Fruit fly (Drosophila melanogaster) whole organism, embryonic: ENCODE measurements around the gene CG7054.

Experiments used
- Adf1 ChIP-seq: fragments of 200-800 bp; sonication (Bioruptor generic); IDR thresholded peaks from 2 replicates; pipeline ENCODE4 v1.3.6; 2022; ENCODE audit warnings: missing biosample characterization, missing genetic modification characterization
- CG11695 ChIP-seq: fragments of 200-800 bp; sonication (Bioruptor generic); IDR thresholded peaks from 3 replicates; pipeline ENCODE4 v1.3.6; 2022; ENCODE audit warnings: missing biosample characterization, missing genetic modification characterization
- CG11723 ChIP-seq: fragments of 200-800 bp; sonication (Bioruptor generic); optimal IDR thresholded peaks from 2 replicates; lab custom pipeline; 2017; ENCODE audit warnings: missing biosample characterization, mild to moderate bottlenecking, missing genetic modification characterization
- CG12219 ChIP-seq: fragments of 200-800 bp; sonication (Bioruptor generic); optimal IDR thresholded peaks from 3 replicates; lab custom pipeline; 2018; ENCODE audit warnings: missing biosample characterization, mild to moderate bottlenecking, missing genetic modification characterization
- CG12391 ChIP-seq: fragments of 200-800 bp; sonication (Bioruptor generic); optimal IDR thresholded peaks from 3 replicates; lab custom pipeline; 2018; ENCODE audit warnings: missing biosample characterization, mild to moderate bottlenecking, missing genetic modification characterization, moderate library complexity
- CG1603 ChIP-seq: fragments of 200-800 bp; sonication (Bioruptor generic); optimal IDR thresholded peaks from 2 replicates; lab custom pipeline; 2019; ENCODE audit warnings: missing biosample characterization, mild to moderate bottlenecking, missing genetic modification characterization, moderate library complexity
- CG18011 ChIP-seq: fragments of 200-800 bp; sonication (Bioruptor generic); optimal IDR thresholded peaks from 2 replicates; lab custom pipeline; 2017; ENCODE audit warnings: missing biosample characterization, missing genetic modification characterization, mild to moderate bottlenecking, moderate library complexity, missing genotype
- CG2120 ChIP-seq: fragments of 200-800 bp; sonication (Bioruptor generic); optimal IDR thresholded peaks from 3 replicates; lab custom pipeline; 2016; ENCODE audit warnings: missing biosample characterization, missing genetic modification characterization
- CG31441 ChIP-seq: fragments of 200-800 bp; sonication (Bioruptor generic); IDR thresholded peaks from 2 replicates; pipeline ENCODE4 v1.3.6; 2022; ENCODE audit warnings: missing biosample characterization, missing genetic modification characterization
- CG34422 ChIP-seq: fragments of 200-800 bp; sonication (Bioruptor generic); IDR thresholded peaks from 3 replicates; pipeline ENCODE4 v1.3.6; 2022; ENCODE audit warnings: missing biosample characterization, missing genetic modification characterization
- CG4617 ChIP-seq: fragments of 200-800 bp; sonication (Bioruptor generic); optimal IDR thresholded peaks from 3 replicates; lab custom pipeline; 2016; ENCODE audit warnings: missing biosample characterization, missing genetic modification characterization, borderline replicate concordance
- CG5953 ChIP-seq: fragments of 200-800 bp; sonication (Bioruptor generic); IDR thresholded peaks from 2 replicates; pipeline ENCODE4 v1.3.6; 2022; ENCODE audit warnings: missing biosample characterization, missing genetic modification characterization
- CG7987 ChIP-seq: fragments of 200-800 bp; sonication (Bioruptor generic); optimal IDR thresholded peaks from 2 replicates; lab custom pipeline; 2018; ENCODE audit warnings: missing biosample characterization, mild to moderate bottlenecking, missing genetic modification characterization, moderate library complexity
- CG9932 ChIP-seq: fragments of 200-800 bp; sonication (Bioruptor generic); IDR thresholded peaks from 2 replicates; pipeline ENCODE4 v1.3.6; 2022; ENCODE audit warnings: missing biosample characterization, missing genetic modification characterization
- Dll ChIP-seq: fragments of 200-800 bp; sonication (Bioruptor generic); IDR thresholded peaks from 4 replicates; pipeline ENCODE4 v1.3.6; 2022; ENCODE audit warnings: missing biosample characterization, missing genetic modification characterization; ENCODE audit not compliant: partially characterized antibody
- Drgx ChIP-seq: fragments of 200-800 bp; sonication (Bioruptor generic); IDR thresholded peaks from 2 replicates; pipeline ENCODE4 v1.3.6; 2022; ENCODE audit warnings: missing biosample characterization, missing genetic modification characterization
- HmgZ ChIP-seq: fragments of 200-800 bp; sonication (Bioruptor generic); optimal IDR thresholded peaks from 2 replicates; lab custom pipeline; 2018; ENCODE audit warnings: missing biosample characterization, mild to moderate bottlenecking, missing genetic modification characterization
- Max ChIP-seq: fragments of 200-800 bp; sonication (Bioruptor generic); optimal IDR thresholded peaks from 2 replicates; lab custom pipeline; 2016; ENCODE audit warnings: missing biosample characterization, mild to moderate bottlenecking, missing genetic modification characterization
- NC2α ChIP-seq: fragments of 200-800 bp; sonication (Bioruptor generic); optimal IDR thresholded peaks from 2 replicates; lab custom pipeline; 2016; ENCODE audit warnings: missing biosample characterization, missing genetic modification characterization
- Six4 ChIP-seq: fragments of 200-800 bp; sonication (Bioruptor generic); optimal IDR thresholded peaks from 2 replicates; lab custom pipeline; 2016; ENCODE audit warnings: missing biosample characterization, missing genetic modification characterization
- Sox102F ChIP-seq: fragments of 200-800 bp; sonication (Bioruptor generic); optimal IDR thresholded peaks from 2 replicates; lab custom pipeline; 2018; ENCODE audit warnings: missing biosample characterization, mild to moderate bottlenecking, missing genetic modification characterization, moderate library complexity
- Sry-β ChIP-seq: fragments of 200-800 bp; sonication (Bioruptor generic); optimal IDR thresholded peaks from 2 replicates; lab custom pipeline; 2018; ENCODE audit warnings: missing biosample characterization, mild to moderate bottlenecking, missing genetic modification characterization, moderate library complexity
- Ssrp ChIP-seq: fragments of 200-800 bp; sonication (Bioruptor generic); optimal IDR thresholded peaks from 2 replicates; lab custom pipeline; 2018; ENCODE audit warnings: missing biosample characterization, mild to moderate bottlenecking, missing genetic modification characterization, moderate library complexity
- Xbp1 ChIP-seq: fragments of 200-800 bp; sonication (Bioruptor generic); optimal IDR thresholded peaks from 3 replicates; lab custom pipeline; 2016; ENCODE audit warnings: missing biosample characterization, mild to moderate bottlenecking, missing genetic modification characterization
- ac ChIP-seq: fragments of 200-800 bp; sonication (Bioruptor generic); optimal IDR thresholded peaks from 3 replicates; lab custom pipeline; 2017; ENCODE audit warnings: missing biosample characterization, mild to moderate bottlenecking, missing genetic modification characterization
- ase ChIP-seq: fragments of 200-800 bp; sonication (Bioruptor generic); IDR thresholded peaks from 3 replicates; pipeline ENCODE4 v1.3.6; 2022; ENCODE audit warnings: missing biosample characterization, missing genetic modification characterization
- ato ChIP-seq: fragments of 200-800 bp; sonication (Bioruptor generic); IDR thresholded peaks from 2 replicates; pipeline ENCODE4 v1.3.6; 2022; ENCODE audit warnings: missing biosample characterization, missing genetic modification characterization; ENCODE audit not compliant: partially characterized antibody
- az2 ChIP-seq: fragments of 200-800 bp; sonication (Bioruptor generic); optimal IDR thresholded peaks from 3 replicates; lab custom pipeline; 2016; ENCODE audit warnings: missing biosample characterization, missing genetic modification characterization
- dan ChIP-seq: fragments of 200-800 bp; sonication (Bioruptor generic); IDR thresholded peaks from 2 replicates; pipeline ENCODE4 v1.3.6; 2022; ENCODE audit warnings: missing biosample characterization, missing genetic modification characterization
- dmrt99B ChIP-seq: fragments of 200-800 bp; sonication (Bioruptor generic); optimal IDR thresholded peaks from 2 replicates; lab custom pipeline; 2018; ENCODE audit warnings: missing biosample characterization, mild to moderate bottlenecking, missing genetic modification characterization, moderate library complexity
- fd96Cb ChIP-seq: fragments of 200-800 bp; sonication (Bioruptor generic); optimal IDR thresholded peaks from 2 replicates; lab custom pipeline; 2018; ENCODE audit warnings: missing biosample characterization, mild to moderate bottlenecking, missing genetic modification characterization, moderate library complexity
- gem ChIP-seq: fragments of 200-800 bp; sonication (Bioruptor generic); optimal IDR thresholded peaks from 2 replicates; lab custom pipeline; 2019; ENCODE audit warnings: missing biosample characterization, mild to moderate bottlenecking, missing genetic modification characterization, moderate library complexity
- gsb-n ChIP-seq: fragments of 200-800 bp; sonication (Bioruptor generic); optimal IDR thresholded peaks from 3 replicates; lab custom pipeline; 2018; ENCODE audit warnings: missing biosample characterization, mild to moderate bottlenecking, missing genetic modification characterization
- ham ChIP-seq: fragments of 200-800 bp; sonication (Bioruptor generic); IDR thresholded peaks from 2 replicates; pipeline ENCODE4 v1.3.6; 2022; ENCODE audit warnings: missing biosample characterization, missing genetic modification characterization
- knrl ChIP-seq: fragments of 200-800 bp; sonication (Bioruptor generic); IDR thresholded peaks from 3 replicates; pipeline ENCODE4 v1.3.6; 2022; ENCODE audit warnings: missing biosample characterization, missing genetic modification characterization; ENCODE audit not compliant: partially characterized antibody
- lbe ChIP-seq: fragments of 200-800 bp; sonication (Bioruptor generic); optimal IDR thresholded peaks from 2 replicates; lab custom pipeline; 2016; ENCODE audit warnings: missing biosample characterization, mild to moderate bottlenecking, missing genetic modification characterization
- nerfin-1 ChIP-seq: fragments of 200-800 bp; sonication (Bioruptor generic); optimal IDR thresholded peaks from 3 replicates; lab custom pipeline; 2019; ENCODE audit warnings: missing biosample characterization, mild to moderate bottlenecking, missing genetic modification characterization, moderate library complexity
- nerfin-2 ChIP-seq: fragments of 200-800 bp; sonication (Bioruptor generic); IDR thresholded peaks from 2 replicates; pipeline ENCODE4 v1.3.6; 2022; ENCODE audit warnings: missing biosample characterization, missing genetic modification characterization; ENCODE audit not compliant: partially characterized antibody
- rib ChIP-seq: fragments of 200-800 bp; sonication (Bioruptor generic); IDR thresholded peaks from 2 replicates; pipeline ENCODE4 v1.3.6; 2022; ENCODE audit warnings: missing biosample characterization, missing genetic modification characterization
- row ChIP-seq: fragments of 200-800 bp; sonication (Bioruptor generic); IDR thresholded peaks from 3 replicates; pipeline ENCODE4 v1.3.6; 2022; ENCODE audit warnings: missing biosample characterization, missing genetic modification characterization
- sd ChIP-seq: fragments of 200-800 bp; sonication (Bioruptor generic); optimal IDR thresholded peaks from 3 replicates; lab custom pipeline; 2018; ENCODE audit warnings: missing biosample characterization, mild to moderate bottlenecking, missing genetic modification characterization, moderate library complexity
- sens ChIP-seq: fragments of 200-800 bp; sonication (Bioruptor generic); peaks from one replicate; lab custom pipeline; 2016; ENCODE audit warnings: missing biosample characterization, missing genetic modification characterization
- sisA ChIP-seq: fragments of 200-800 bp; sonication (Bioruptor generic); IDR thresholded peaks from 2 replicates; pipeline ENCODE4 v1.3.6; 2022; ENCODE audit warnings: missing biosample characterization, missing genetic modification characterization
- tap ChIP-seq: fragments of 200-800 bp; optimal IDR thresholded peaks from 3 replicates; lab custom pipeline; 2019; ENCODE audit warnings: missing biosample characterization, mild to moderate bottlenecking, missing genetic modification characterization, moderate library complexity
- tio ChIP-seq: fragments of 200-800 bp; sonication (Bioruptor generic); optimal IDR thresholded peaks from 2 replicates; lab custom pipeline; 2017; ENCODE audit warnings: missing biosample characterization, missing genetic modification characterization, inconsistent platforms
- vfl ChIP-seq: fragments of 200-800 bp; sonication (Bioruptor generic); optimal IDR thresholded peaks from 2 replicates; lab custom pipeline; 2016; ENCODE audit warnings: missing biosample characterization, missing genetic modification characterization
- wdn ChIP-seq: fragments of 200-800 bp; sonication (Bioruptor generic); IDR thresholded peaks from 2 replicates; pipeline ENCODE4 v1.3.6; 2022; ENCODE audit warnings: missing biosample characterization, missing genetic modification characterization

Gene CG7054

DNA sequence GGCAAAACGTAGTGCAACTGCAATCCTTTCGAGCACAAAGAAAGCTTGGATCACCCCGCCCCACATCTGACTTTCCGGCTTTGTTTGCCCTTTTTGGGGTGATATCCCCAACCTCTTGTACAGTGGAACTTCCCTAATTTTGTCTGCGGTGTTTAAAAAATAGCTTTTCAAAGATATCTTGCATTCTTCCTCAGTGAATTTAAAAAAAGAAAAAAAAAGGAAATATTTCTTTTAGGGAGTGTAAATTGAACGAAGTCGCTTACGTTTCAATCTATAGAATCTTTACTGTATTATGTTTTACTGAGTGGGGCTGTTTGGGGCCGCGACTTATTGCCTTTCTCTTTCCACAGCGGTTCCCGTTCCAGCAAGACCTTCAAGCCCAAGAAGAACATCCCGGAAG is 43.2 kb upstream of the CG7054 start (continued):
- no peak for TF ChIP-seq Max (GFP tag; lab: Kevin White, UChicago)
- peak; percentile 82 for TF ChIP-seq CG34422 (GFP tag; lab: Robert Waterston, UW)
- peak; percentile 54 for TF ChIP-seq fd96Cb (tag; lab: Kevin White, UChicago)
- TF ChIP-seq CG4617 (GFP tag; lab: Kevin White, UChicago) = no peak
- peak; percentile 43 for TF ChIP-seq Ssrp (tag; lab: Kevin White, UChicago)
- TF ChIP-seq CG7987 (GFP tag; lab: Kevin White, UChicago) = no peak
- TF ChIP-seq CG5953 = no peak
- TF ChIP-seq ac (GFP tag; lab: Kevin White, UChicago) = no peak
- TF ChIP-seq Adf1 (GFP tag; lab: Robert Waterston, UW) = peak; percentile 40
- no peak for TF ChIP-seq CG18011 (GFP tag; lab: Kevin White, UChicago)
- peak; percentile 42; the same call in 1 of the 2 replicates for TF ChIP-seq sisA (GFP tag; lab: Robert Waterston, UW)
- TF ChIP-seq NC2α (GFP tag; lab: Kevin White, UChicago) = no peak
- TF ChIP-seq Sry-β = no peak
- peak; percentile 62; the same call in 1 of the 2 replicates for TF ChIP-seq rib (GFP tag; lab: Robert Waterston, UW)
- TF ChIP-seq tio (GFP tag; lab: Kevin White, UChicago) = no peak
- TF ChIP-seq ato = no peak
- peak; percentile 4 for TF ChIP-seq Six4 (GFP tag; lab: Kevin White, UChicago)
- TF ChIP-seq ase (GFP tag; lab: Robert Waterston, UW) = peak; percentile 56; the same call in 1 of the 3 replicates
- no peak for TF ChIP-seq gsb-n (tag; lab: Kevin White, UChicago)
- TF ChIP-seq CG12219 (GFP tag; lab: Kevin White, UChicago) = no peak
- no peak for TF ChIP-seq CG11723

DNA sequence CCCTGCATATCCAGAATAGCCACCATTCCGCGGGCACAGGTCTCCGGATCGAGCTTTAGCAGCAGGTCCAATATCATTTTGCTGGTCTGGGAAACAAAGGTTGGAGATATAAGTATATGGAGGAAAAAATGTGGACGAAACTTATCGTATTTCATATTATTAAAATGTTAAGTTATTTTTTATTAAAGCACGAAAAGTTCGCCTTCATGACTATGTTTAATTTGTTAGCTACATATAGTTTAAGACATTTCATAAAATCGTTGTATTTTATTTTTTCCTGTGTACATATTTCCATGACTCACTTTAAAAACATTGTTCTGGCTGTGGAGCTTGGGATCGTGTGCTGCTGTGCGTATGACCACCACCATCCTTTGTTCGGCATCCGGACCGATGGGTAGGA is 40.8 kb upstream of the CG7054 start:
- TF ChIP-seq sens (GFP tag; lab: Kevin White, UChicago) (peak; percentile 54), Drgx (GFP tag; lab: Robert Waterston, UW) (peak; percentile 45), Sox102F (GFP tag; lab: Kevin White, UChicago) (peak; percentile 34), CG31441 (GFP tag; lab: Robert Waterston, UW) (0 out of 2 replicates have a peak, but pooled peaks have one; percentile 12), gem (tag; lab: Kevin White, UChicago) (peak; percentile 25), dan (GFP tag; lab: Robert Waterston, UW) (no peak), nerfin-1 (tag; lab: Kevin White, UChicago) (no peak), knrl (no peak), ham (GFP tag; lab: Robert Waterston, UW) (no peak), row (peak; percentile 15; the same call in 1 of the 3 replicates), CG2120 (peak; percentile 18), vfl (GFP tag; lab: Kevin White, UChicago) (no peak), CG12391 (tag; lab: Kevin White, UChicago) (peak; percentile 3), wdn (GFP tag; lab: Robert Waterston, UW) (no peak), CG1603 (peak; percentile 20), nerfin-2 (GFP tag; lab: Robert Waterston, UW) (no peak), az2 (peak; percentile 4), lbe (peak; percentile 8), tap (tag; lab: Kevin White, UChicago) (no peak), HmgZ (tag; lab: Kevin White, UChicago) (no peak), Dll (no peak), CG11695 (GFP tag; lab: Robert Waterston, UW) (0 out of 3 replicates have a peak, but pooled peaks have one; percentile 33), Xbp1 (GFP tag; lab: Kevin White, UChicago) (peak; percentile 14), CG9932 (GFP tag; lab: Robert Waterston, UW) (no peak), sd (tag; lab: Kevin White, UChicago) (peak; percentile 17), dmrt99B (tag; lab: Kevin White, UChicago) (peak; percentile 6)
